Worm (Caenorhabditis elegans) whole organism, young adult: ENCODE measurements around the gene F55F10.1.

Source experiments
- B0019.2 ChIP-seq: fragments of 200-800 bp; sonication (Bioruptor generic); conservative IDR thresholded peaks from 2 replicates; pipeline ENCODE4 v1.3.6; 2022; ENCODE audit warnings: missing genetic modification reagents, missing genetic modification characterization, missing compliant biosample characterization
- C17E4.6 ChIP-seq: fragments of 200-800 bp; sonication (Bioruptor generic); IDR thresholded peaks from 2 replicates; pipeline ENCODE4 v1.3.6; 2022; ENCODE audit warnings: missing genetic modification reagents, missing genetic modification characterization, missing compliant biosample characterization
- F37B4.10 ChIP-seq: fragments of 200-800 bp; sonication (Bioruptor generic); IDR thresholded peaks from 2 replicates; pipeline ENCODE4 v1.3.6; 2022; ENCODE audit warnings: missing genetic modification characterization, missing compliant biosample characterization
- F39B2.1 ChIP-seq: fragments of 200-800 bp; sonication (Bioruptor generic); IDR thresholded peaks from 2 replicates; pipeline ENCODE4 v1.3.6; 2022; ENCODE audit warnings: missing genetic modification reagents, missing genetic modification characterization, missing compliant biosample characterization
- F49E8.2 ChIP-seq: sonication (generic microtip); optimal IDR thresholded peaks from 3 replicates; lab custom pipeline; 2017; ENCODE audit warnings: missing genetic modification characterization, mild to moderate bottlenecking, missing compliant biosample characterization, antibody characterized with exemption, moderate library complexity; ENCODE audit not compliant: insufficient read depth
- F52B5.7 ChIP-seq: sonication (generic microtip); optimal IDR thresholded peaks from 2 replicates; lab custom pipeline; 2016; ENCODE audit warnings: mild to moderate bottlenecking, missing genetic modification characterization, missing compliant biosample characterization
- K12H6.12 ChIP-seq: fragments of 200-800 bp; sonication (Bioruptor generic); optimal IDR thresholded peaks from 2 replicates; lab custom pipeline; 2018; ENCODE audit warnings: mild to moderate bottlenecking, missing genetic modification characterization, missing compliant biosample characterization
- T07F8.4 ChIP-seq: sonication (generic microtip); optimal IDR thresholded peaks from 2 replicates; lab custom pipeline; 2016; ENCODE audit warnings: mild to moderate bottlenecking, missing genetic modification characterization, moderate library complexity, missing compliant biosample characterization
- T26A5.8 ChIP-seq: sonication (generic microtip); optimal IDR thresholded peaks from 2 replicates; lab custom pipeline; 2016; ENCODE audit warnings: missing genetic modification characterization, missing compliant biosample characterization
- Y56A3A.18 ChIP-seq: fragments of 200-800 bp; sonication (Bioruptor generic); IDR thresholded peaks from 2 replicates; pipeline ENCODE4 v1.3.6; 2022; ENCODE audit warnings: missing genetic modification reagents, missing genetic modification characterization, missing compliant biosample characterization
- akir-1 ChIP-seq: fragments of 200-800 bp; sonication (Bioruptor generic); optimal IDR thresholded peaks from 2 replicates; lab custom pipeline; 2018; ENCODE audit warnings: mild to moderate bottlenecking, missing genetic modification characterization, moderate library complexity, missing compliant biosample characterization
- aptf-2 ChIP-seq: fragments of 200-800 bp; sonication (Bioruptor generic); conservative IDR thresholded peaks from 2 replicates; pipeline ENCODE4 v1.3.6; 2022; ENCODE audit warnings: missing genetic modification reagents, missing genetic modification characterization, missing compliant biosample characterization
- atf-7 ChIP-seq: sonication (generic microtip); optimal IDR thresholded peaks from 2 replicates; lab custom pipeline; 2017; ENCODE audit warnings: mild to moderate bottlenecking, missing genetic modification characterization, missing compliant biosample characterization
- attf-3 ChIP-seq: fragments of 200-800 bp; sonication (Bioruptor generic); conservative IDR thresholded peaks from 2 replicates; pipeline ENCODE4 v1.3.6; 2022; ENCODE audit warnings: missing genetic modification reagents, missing genetic modification characterization, missing compliant biosample characterization
- attf-6 ChIP-seq: fragments of 200-800 bp; sonication (Bioruptor generic); IDR thresholded peaks from 2 replicates; pipeline ENCODE4 v1.3.6; 2022; ENCODE audit warnings: missing genetic modification reagents, missing genetic modification characterization, missing compliant biosample characterization
- bed-1 ChIP-seq: fragments of 200-800 bp; sonication (Bioruptor generic); IDR thresholded peaks from 2 replicates; pipeline ENCODE4 v1.3.6; 2022; ENCODE audit warnings: missing genetic modification reagents, missing genetic modification characterization, missing compliant biosample characterization
- bed-2 ChIP-seq: fragments of 200-800 bp; sonication (Bioruptor generic); IDR thresholded peaks from 2 replicates; pipeline ENCODE4 v1.3.6; 2022; ENCODE audit warnings: missing genetic modification reagents, missing genetic modification characterization, missing compliant biosample characterization
- ccch-3 ChIP-seq: fragments of 200-800 bp; sonication (Bioruptor generic); optimal IDR thresholded peaks from 2 replicates; lab custom pipeline; 2018; ENCODE audit warnings: mild to moderate bottlenecking, missing genetic modification characterization, missing compliant biosample characterization
- ceh-100 ChIP-seq: fragments of 200-800 bp; sonication (Bioruptor generic); IDR thresholded peaks from 2 replicates; pipeline ENCODE4 v1.3.6; 2022; ENCODE audit warnings: missing genetic modification reagents, missing genetic modification characterization, missing compliant biosample characterization
- chd-7 ChIP-seq: sonication (generic microtip); optimal IDR thresholded peaks from 2 replicates; lab custom pipeline; 2016; ENCODE audit warnings: mild to moderate bottlenecking, missing genetic modification characterization, moderate library complexity, missing compliant biosample characterization
- dpff-1 ChIP-seq: sonication (generic microtip); optimal IDR thresholded peaks from 2 replicates; lab custom pipeline; 2017; ENCODE audit warnings: mild to moderate bottlenecking, missing genetic modification characterization, missing compliant biosample characterization
- dpl-1 ChIP-seq: fragments of 150-350 bp; optimal IDR thresholded peaks from 2 replicates; lab custom pipeline; 2014; ENCODE audit warnings: missing biosample characterization, missing genetic modification reagents, missing genetic modification characterization
- ets-4 ChIP-seq: fragments of 200-800 bp; sonication (Bioruptor generic); optimal IDR thresholded peaks from 2 replicates; lab custom pipeline; 2018; ENCODE audit warnings: mild to moderate bottlenecking, missing genetic modification characterization, missing compliant biosample characterization
- hmg-20 ChIP-seq: fragments of 200-800 bp; sonication (Bioruptor generic); IDR thresholded peaks from 2 replicates; pipeline ENCODE4 v1.3.6; 2022; ENCODE audit warnings: missing genetic modification reagents, missing genetic modification characterization, missing compliant biosample characterization
- hsf-1 ChIP-seq: fragments of 200-800 bp; sonication (Bioruptor generic); IDR thresholded peaks from 2 replicates; pipeline ENCODE4 v1.3.6; 2022; ENCODE audit warnings: missing genetic modification reagents, missing genetic modification characterization, missing compliant biosample characterization
- let-526 ChIP-seq: fragments of 200-800 bp; sonication (Bioruptor generic); IDR thresholded peaks from 2 replicates; pipeline ENCODE4 v1.3.6; 2022; ENCODE audit warnings: missing genetic modification reagents, missing genetic modification characterization, missing compliant biosample characterization
- lin-26 ChIP-seq: fragments of 200-800 bp; sonication (Bioruptor generic); IDR thresholded peaks from 2 replicates; pipeline ENCODE4 v1.3.6; 2022; ENCODE audit warnings: missing genetic modification reagents, missing genetic modification characterization, missing compliant biosample characterization
- lin-35 ChIP-seq, 3 experiments: fragments of 150-350 bp in 2 of 3; sonication (generic microtip) in 1 of 3; optimal IDR thresholded peaks; 2 replicates each; lab custom pipeline; 2014 to 2018; ENCODE audit warnings: missing biosample characterization in 3 of 3, missing genetic modification characterization in 3 of 3, missing genetic modification reagents in 3 of 3
- lsy-27 ChIP-seq: sonication (generic microtip); optimal IDR thresholded peaks from 2 replicates; lab custom pipeline; 2017; ENCODE audit warnings: missing genetic modification characterization, mild to moderate bottlenecking, missing compliant biosample characterization, antibody characterized with exemption, missing genotype, borderline replicate concordance; ENCODE audit not compliant: insufficient read depth
- madf-10 ChIP-seq: sonication (generic microtip); optimal IDR thresholded peaks from 2 replicates; lab custom pipeline; 2016; ENCODE audit warnings: mild to moderate bottlenecking, missing genetic modification characterization, missing compliant biosample characterization
- madf-3 ChIP-seq: fragments of 200-800 bp; sonication (Bioruptor generic); IDR thresholded peaks from 2 replicates; pipeline ENCODE4 v1.3.6; 2022; ENCODE audit warnings: missing genetic modification reagents, missing genetic modification characterization, missing compliant biosample characterization
- mcd-1 ChIP-seq: fragments of 200-800 bp; sonication (Bioruptor generic); IDR thresholded peaks from 2 replicates; pipeline ENCODE4 v1.3.6; 2022; ENCODE audit warnings: missing genetic modification reagents, missing genetic modification characterization, missing compliant biosample characterization
- mes-4 ChIP-seq: sonication (generic microtip); optimal IDR thresholded peaks from 2 replicates; lab custom pipeline; 2016; ENCODE audit warnings: missing genotype, missing genetic modification characterization, missing compliant biosample characterization
- nfyb-1 ChIP-seq: fragments of 200-800 bp; sonication (Bioruptor generic); IDR thresholded peaks from 2 replicates; pipeline ENCODE4 v1.3.6; 2022; ENCODE audit warnings: missing genetic modification reagents, missing genetic modification characterization, missing compliant biosample characterization
- nhr-120 ChIP-seq: fragments of 200-800 bp; sonication (Bioruptor generic); IDR thresholded peaks from 2 replicates; pipeline ENCODE4 v1.3.6; 2022; ENCODE audit warnings: missing genetic modification characterization, missing compliant biosample characterization
- nhr-90 ChIP-seq: sonication (generic microtip); optimal IDR thresholded peaks from 2 replicates; lab custom pipeline; 2016; ENCODE audit warnings: missing genotype, mild to moderate bottlenecking, missing genetic modification characterization, missing compliant biosample characterization
- rec-8 ChIP-seq, 2 experiments: sonication (generic microtip); optimal IDR thresholded peaks; 2 replicates each; lab custom pipeline; 2016; ENCODE audit warnings: mild to moderate bottlenecking in 2 of 2, missing genetic modification characterization in 2 of 2, missing genetic modification reagents in 2 of 2, missing genotype in 2 of 2, missing biosample characterization in 1 of 2, missing compliant biosample characterization in 1 of 2, moderate library complexity in 1 of 2
- repo-1 ChIP-seq: sonication (generic microtip); optimal IDR thresholded peaks from 2 replicates; lab custom pipeline; 2017; ENCODE audit warnings: mild to moderate bottlenecking, missing genetic modification characterization, missing compliant biosample characterization
- sdz-38 ChIP-seq: sonication (generic microtip); optimal IDR thresholded peaks from 2 replicates; lab custom pipeline; 2016; ENCODE audit warnings: missing genotype, missing genetic modification characterization, missing compliant biosample characterization
- snpc-1.3 ChIP-seq: sonication (generic microtip); optimal IDR thresholded peaks from 2 replicates; lab custom pipeline; 2017; ENCODE audit warnings: missing genetic modification characterization, mild to moderate bottlenecking, missing compliant biosample characterization, antibody characterized with exemption, moderate library complexity, missing genotype, missing genetic modification reagents; ENCODE audit not compliant: insufficient read depth
- snpc-3.4 ChIP-seq: sonication (generic microtip); optimal IDR thresholded peaks from 2 replicates; lab custom pipeline; 2017; ENCODE audit warnings: missing genetic modification characterization, mild to moderate bottlenecking, missing compliant biosample characterization, antibody characterized with exemption, moderate library complexity, missing genotype, missing genetic modification reagents
- tlf-1 ChIP-seq: fragments of 200-800 bp; sonication (Bioruptor generic); optimal IDR thresholded peaks from 2 replicates; lab custom pipeline; 2018; ENCODE audit warnings: mild to moderate bottlenecking, missing genetic modification characterization, missing compliant biosample characterization
- xnd-1 ChIP-seq: sonication (generic microtip); optimal IDR thresholded peaks from 2 replicates; lab custom pipeline; 2016; ENCODE audit warnings: missing genotype, missing genetic modification reagents, missing genetic modification characterization, missing compliant biosample characterization
- ztf-18 ChIP-seq: sonication (generic microtip); optimal IDR thresholded peaks from 2 replicates; lab custom pipeline; 2016; ENCODE audit warnings: missing genotype, mild to moderate bottlenecking, missing genetic modification characterization, missing compliant biosample characterization
- ztf-22 ChIP-seq: fragments of 200-800 bp; sonication (Bioruptor generic); optimal IDR thresholded peaks from 2 replicates; lab custom pipeline; 2018; ENCODE audit warnings: mild to moderate bottlenecking, missing genetic modification characterization, moderate library complexity, missing compliant biosample characterization
- ztf-25 ChIP-seq: fragments of 200-800 bp; sonication (Bioruptor generic); IDR thresholded peaks from 2 replicates; pipeline ENCODE4 v1.3.6; 2022; ENCODE audit warnings: missing genetic modification reagents, missing genetic modification characterization, missing compliant biosample characterization
- ztf-28 ChIP-seq: fragments of 200-800 bp; sonication (Bioruptor generic); IDR thresholded peaks from 2 replicates; pipeline ENCODE4 v1.3.6; 2022; ENCODE audit warnings: missing genetic modification reagents, missing genetic modification characterization, missing compliant biosample characterization

F55F10.1 gene

ce11 chrIV:4347578-4348003, 13.0 kb upstream of the F55F10.1 start (continued):
- TF ChIP-seq T26A5.8 (no peak), nfyb-1 (GFP tag; lab: Robert Waterston, UW) (peak; percentile 63; the same call in 1 of the 2 replicates), F49E8.2 (peak; percentile 92), xnd-1 (tag; lab: Kevin White, UChicago) (peak; percentile 46), rec-8 (tag; optimal IDR thresholded peaks at IDR 0.05; lab: Kevin White, UChicago) (no peak), madf-10 (tag; lab: Kevin White, UChicago) (no peak), atf-7 (tag; lab: Kevin White, UChicago) (no peak), nhr-90 (no peak), hsf-1 (GFP tag; lab: Robert Waterston, UW) (peak; percentile 64; the same call in 1 of the 2 replicates), ccch-3 (GFP tag; lab: Kevin White, UChicago) (no peak), mes-4 (peak; percentile 9), attf-6 (GFP tag; lab: Robert Waterston, UW) (peak; percentile 95), snpc-1.3 (tag; lab: Kevin White, UChicago) (no peak), B0019.2 (GFP tag; lab: Robert Waterston, UW) (no peak), lsy-27 (tag; lab: Kevin White, UChicago) (peak; percentile 25), bed-2 (no peak), madf-3 (GFP tag; lab: Robert Waterston, UW) (peak; percentile 71), lin-26 (GFP tag; lab: Robert Waterston, UW) (peak; percentile 78; the same call in 1 of the 2 replicates), sdz-38 (tag; lab: Kevin White, UChicago) (no peak), nhr-120 (GFP tag; lab: Robert Waterston, UW) (no peak), aptf-2 (no peak), bed-1 (no peak), akir-1 (GFP tag; lab: Kevin White, UChicago) (no peak), let-526 (no peak), hmg-20 (GFP tag; lab: Robert Waterston, UW) (peak; percentile 29; the same call in 1 of the 2 replicates), F39B2.1 (GFP tag; lab: Robert Waterston, UW) (no peak), ztf-22 (no peak), F52B5.7 (tag; lab: Kevin White, UChicago) (peak; percentile 21), tlf-1 (GFP tag; lab: Kevin White, UChicago) (peak; percentile 44), ceh-100 (peak; percentile 73; the same call in 1 of the 2 replicates), C17E4.6 (GFP tag; lab: Robert Waterston, UW) (peak; percentile 76), mcd-1 (GFP tag; lab: Robert Waterston, UW) (peak; percentile 90), lin-35 (GFP tag; optimal IDR thresholded peaks at IDR 0.05; lab: Kevin White, UChicago) (no peak), Y56A3A.18 (GFP tag; lab: Robert Waterston, UW) (no peak), ztf-25 (no peak), ztf-28 (GFP tag; lab: Robert Waterston, UW) (no peak), dpl-1 (GFP tag; lab: Kevin White, UChicago) (no peak), ztf-18 (tag; lab: Kevin White, UChicago) (peak; percentile 78), attf-3 (GFP tag; lab: Robert Waterston, UW) (no peak), K12H6.12 (tag; lab: Kevin White, UChicago) (no peak), dpff-1 (tag; lab: Kevin White, UChicago) (no peak), repo-1 (peak; percentile 69), snpc-3.4 (tag; lab: Kevin White, UChicago) (peak; percentile 77), F37B4.10 (no peak), ets-4 (GFP tag; lab: Kevin White, UChicago) (no peak), chd-7 (tag; lab: Kevin White, UChicago) (no peak), T07F8.4 (no peak)
